Fruit fly (Drosophila melanogaster): ENCODE results near the gene CG16782.

dm6 chrX:3458491-3458890 lies 1.5 kb downstream of the CG16782 start:
- TF ChIP-seq psq (optimal IDR thresholded peaks at IDR 0.05) (no peak), pan (optimal IDR thresholded peaks at IDR 0.05) (no peak), CG8478 (optimal IDR thresholded peaks at IDR 0.05) (no peak)
